Fruit fly (Drosophila melanogaster): Measurements from ENCODE around the gene Nelf-A.
A peak's percentile ranks its signal among the peaks of the same experiment; 100 is the strongest.

- TF ChIP-seq CG13204 (GFP tag; optimal IDR thresholded peaks at IDR 0.05) (no peak), CG4496 (GFP tag; IDR thresholded peaks at IDR 0.05) (peak; percentile 36; the same call in 1 of the 3 replicates), CG12605 (GFP tag; IDR thresholded peaks at IDR 0.05) (no peak; the same call in 1 of the 2 replicates)
These were observed 43.1 kb upstream of the Nelf-A start for dm6 chr3R:21180391-21180796.

Measured in whole organism, pupa.